Worm (Caenorhabditis elegans) whole organism, mixed stage, embryonic: ENCODE results near the gene scav-5.

ENCODE experiments used
- blmp-1 ChIP-seq: fragments of 150-350 bp; optimal IDR thresholded peaks from 2 replicates; lab custom pipeline; 2014; ENCODE audit warnings: missing biosample characterization, missing genetic modification characterization
- elt-1 ChIP-seq: sonication (generic microtip); optimal IDR thresholded peaks from 2 replicates; lab custom pipeline; 2017; ENCODE audit warnings: missing genetic modification characterization, mild to moderate bottlenecking, missing compliant biosample characterization, antibody characterized with exemption, moderate library complexity, borderline replicate concordance; ENCODE audit not compliant: insufficient read depth
- elt-3 ChIP-seq: fragments of 150-350 bp; optimal IDR thresholded peaks from 2 replicates; lab custom pipeline; 2014; ENCODE audit warnings: missing biosample characterization, missing genetic modification characterization
- hlh-1 ChIP-seq: fragments of 150-350 bp; optimal IDR thresholded peaks from 2 replicates; lab custom pipeline; 2014; ENCODE audit warnings: missing biosample characterization, missing genetic modification reagents, missing genetic modification characterization
- lsy-2 ChIP-seq: fragments of 150-350 bp; optimal IDR thresholded peaks from 2 replicates; lab custom pipeline; 2014; ENCODE audit warnings: missing biosample characterization, missing genetic modification characterization
- pha-4 ChIP-seq: fragments of 150-350 bp; optimal IDR thresholded peaks from 2 replicates; lab custom pipeline; 2018; ENCODE audit warnings: missing biosample characterization, missing genetic modification reagents, missing genetic modification characterization
- snpc-4 ChIP-seq: fragments of 150-350 bp; optimal IDR thresholded peaks from 2 replicates; lab custom pipeline; 2014; ENCODE audit warnings: missing biosample characterization, missing genetic modification characterization
- ztf-11 ChIP-seq: fragments of 150-350 bp; optimal IDR thresholded peaks from 2 replicates; lab custom pipeline; 2014; ENCODE audit warnings: missing biosample characterization, missing genetic modification characterization

DNA sequence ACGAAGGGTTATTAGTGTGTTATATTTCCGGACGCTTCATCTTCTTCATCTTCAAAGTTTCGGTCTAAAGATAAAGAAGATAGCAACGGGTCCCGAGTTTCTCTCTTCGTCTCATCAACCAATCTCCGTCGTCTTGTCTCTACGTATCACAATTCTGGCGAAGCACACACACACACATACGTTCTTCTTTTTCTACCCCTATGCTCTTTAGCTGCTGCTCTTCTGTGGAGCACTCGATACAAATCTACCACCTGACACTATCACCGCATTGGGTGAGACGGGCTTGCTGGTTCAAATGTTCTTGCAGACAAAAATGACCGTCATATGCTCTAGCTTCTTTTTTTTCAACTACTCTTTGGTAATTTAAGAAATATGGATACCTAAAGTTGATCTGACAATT is 25.8 kb upstream of the scav-5 start:
- TF ChIP-seq ztf-11 (tag; lab: Kevin White, UChicago): no peak
- TF ChIP-seq pha-4: no peak
- no peak for TF ChIP-seq elt-3 (tag; lab: Kevin White, UChicago)
- TF ChIP-seq lsy-2 (tag; lab: Kevin White, UChicago): no peak
- no peak for TF ChIP-seq blmp-1 (tag; lab: Kevin White, UChicago)
- TF ChIP-seq elt-1 (tag; lab: Kevin White, UChicago): no peak
- TF ChIP-seq snpc-4 (tag; lab: Kevin White, UChicago): no peak
- peak; percentile 92 for TF ChIP-seq hlh-1 (tag; lab: Kevin White, UChicago)
